Worm (Caenorhabditis elegans) whole organism, L4/young adult: ENCODE measurements around the gene R10E11.9.

Source experiments
- W03F9.2 ChIP-seq: fragments of 150-350 bp; optimal IDR thresholded peaks from 2 replicates; lab custom pipeline; 2014; ENCODE audit warnings: missing biosample characterization, missing genetic modification characterization
- dao-5 ChIP-seq: sonication (generic microtip); optimal IDR thresholded peaks from 2 replicates; lab custom pipeline; 2016; ENCODE audit warnings: missing genotype, missing genetic modification characterization, moderate library complexity, missing compliant biosample characterization
- him-1 ChIP-seq: sonication (generic microtip); optimal IDR thresholded peaks from 2 replicates; lab custom pipeline; 2016; ENCODE audit warnings: missing genotype, missing genetic modification reagents, missing genetic modification characterization, missing compliant biosample characterization

ce11 chrIII:9783133-9783590, 10.3 kb downstream of the R10E11.9 start:
- TF ChIP-seq him-1 (tag; lab: Kevin White, UChicago) (no peak), W03F9.2 (tag; lab: Kevin White, UChicago) (no peak), dao-5 (no peak)
